Worm (Caenorhabditis elegans) whole organism, L3 larva: ENCODE data around the gene Y75B8A.19.

Experiments used
- egl-27 ChIP-seq: sonication (generic microtip); optimal IDR thresholded peaks from 4 replicates; lab custom pipeline; 2017; ENCODE audit warnings: missing biosample characterization, missing genetic modification reagents, missing genetic modification characterization
- fkh-10 ChIP-seq: sonication (generic microtip); optimal IDR thresholded peaks from 2 replicates; lab custom pipeline; 2017; ENCODE audit warnings: missing biosample characterization, missing genetic modification reagents, missing genetic modification characterization
- fos-1 ChIP-seq: fragments of 150-350 bp; optimal IDR thresholded peaks from 2 replicates; lab custom pipeline; 2014; ENCODE audit warnings: missing biosample characterization, missing genetic modification characterization
- lin-15B ChIP-seq: fragments of 150-350 bp; optimal IDR thresholded peaks from 2 replicates; lab custom pipeline; 2014; ENCODE audit warnings: missing biosample characterization, missing genetic modification characterization
- mdl-1 ChIP-seq: fragments of 150-350 bp; optimal IDR thresholded peaks from 2 replicates; lab custom pipeline; 2014; ENCODE audit warnings: missing biosample characterization, missing genetic modification characterization
- nhr-25 ChIP-seq: sonication (generic microtip); optimal IDR thresholded peaks from 2 replicates; lab custom pipeline; 2017; ENCODE audit warnings: missing biosample characterization, missing genetic modification characterization
- nhr-28 ChIP-seq: fragments of 150-350 bp; optimal IDR thresholded peaks from 2 replicates; lab custom pipeline; 2014; ENCODE audit warnings: missing biosample characterization, missing genetic modification characterization
- pha-4 ChIP-seq: fragments of 150-350 bp; optimal IDR thresholded peaks from 2 replicates; lab custom pipeline; 2014; ENCODE audit warnings: missing biosample characterization, missing genetic modification reagents, missing genetic modification characterization
- pqm-1 ChIP-seq: fragments of 150-350 bp; optimal IDR thresholded peaks from 2 replicates; lab custom pipeline; 2017; ENCODE audit warnings: missing biosample characterization, missing genetic modification characterization, inconsistent platforms
- ztf-11 ChIP-seq: fragments of 150-350 bp; optimal IDR thresholded peaks from 2 replicates; lab custom pipeline; 2014; ENCODE audit warnings: missing biosample characterization, missing genetic modification characterization

DNA sequence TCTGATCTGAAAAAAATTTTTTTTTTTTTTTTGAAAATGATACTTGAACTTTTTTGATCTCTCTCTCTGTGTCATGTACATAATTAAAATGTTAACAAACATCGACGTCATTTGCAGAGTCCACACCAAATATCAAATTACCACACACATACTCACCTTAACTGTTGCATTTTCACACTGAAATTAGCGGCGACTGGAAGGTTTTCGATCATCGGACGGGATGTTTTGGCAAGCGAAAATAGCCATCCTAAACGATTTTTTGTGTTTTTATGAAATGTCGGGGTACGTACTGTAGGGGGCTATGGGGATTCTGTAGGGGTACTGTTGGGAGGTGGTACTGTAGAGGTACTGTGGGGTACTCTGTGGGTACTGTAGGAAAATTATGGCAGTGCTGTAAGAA lies 28.3 kb upstream of the Y75B8A.19 start:
- TF ChIP-seq pqm-1 (tag; lab: Kevin White, UChicago), result no peak
- TF ChIP-seq ztf-11 (tag; lab: Kevin White, UChicago), result no peak
- TF ChIP-seq mdl-1 (tag; lab: Kevin White, UChicago), result no peak
- no peak for TF ChIP-seq fkh-10 (GFP tag; lab: Kevin White, UChicago)
- TF ChIP-seq pha-4 (tag; lab: Kevin White, UChicago), result no peak
- TF ChIP-seq lin-15B (tag; lab: Kevin White, UChicago), result no peak
- TF ChIP-seq egl-27 (tag; lab: Kevin White, UChicago), result no peak
- TF ChIP-seq fos-1 (tag; lab: Kevin White, UChicago), result no peak
- TF ChIP-seq nhr-28, result no peak
- TF ChIP-seq nhr-25 (tag; lab: Kevin White, UChicago), result no peak
